Fruit fly (Drosophila melanogaster) whole organism, embryonic: ENCODE data around the gene CG18675.

ENCODE experiments used
- Awh ChIP-seq: fragments of 200-800 bp; sonication (Bioruptor generic); IDR thresholded peaks from 2 replicates; pipeline ENCODE4, ENCODE4 v1.3.6; 2022; ENCODE audit warnings: missing biosample characterization, missing genetic modification characterization
- B-H2 ChIP-seq: fragments of 200-800 bp; sonication (Bioruptor generic); optimal IDR thresholded peaks from 2 replicates; lab custom pipeline; 2018; ENCODE audit warnings: missing biosample characterization, mild to moderate bottlenecking, missing genetic modification characterization
- CG10267 ChIP-seq: fragments of 200-800 bp; sonication (Bioruptor generic); optimal IDR thresholded peaks from 2 replicates; lab custom pipeline; 2018; ENCODE audit warnings: missing biosample characterization, mild to moderate bottlenecking, missing genetic modification characterization, moderate library complexity
- CG10543 ChIP-seq: fragments of 200-800 bp; sonication (Bioruptor generic); optimal IDR thresholded peaks from 3 replicates; lab custom pipeline; 2017; ENCODE audit warnings: missing biosample characterization, mild to moderate bottlenecking, missing genetic modification characterization, moderate library complexity
- CG11456 ChIP-seq: fragments of 200-800 bp; sonication (Bioruptor generic); IDR thresholded peaks from 3 replicates; pipeline ENCODE4 v1.3.6; 2022; ENCODE audit warnings: missing biosample characterization, missing genetic modification characterization
- CG11560 ChIP-seq: fragments of 200-800 bp; sonication (Bioruptor generic); IDR thresholded peaks from 3 replicates; pipeline ENCODE4 v1.3.6; 2022; ENCODE audit warnings: missing biosample characterization, missing genetic modification characterization
- CG12104 ChIP-seq: fragments of 200-800 bp; sonication (Bioruptor generic); optimal IDR thresholded peaks from 3 replicates; lab custom pipeline; 2016; ENCODE audit warnings: missing biosample characterization, missing genetic modification characterization
- CG12659 ChIP-seq: fragments of 200-800 bp; sonication (Bioruptor generic); optimal IDR thresholded peaks from 3 replicates; lab custom pipeline; 2017; ENCODE audit warnings: mild to moderate bottlenecking, missing biosample characterization, missing genetic modification reagents, missing genetic modification characterization
- CG12769 ChIP-seq: fragments of 200-800 bp; sonication (Bioruptor generic); optimal IDR thresholded peaks from 2 replicates; lab custom pipeline; 2019; ENCODE audit warnings: missing biosample characterization, mild to moderate bottlenecking, missing genetic modification characterization, moderate library complexity
- CG12942 ChIP-seq: fragments of 200-800 bp; sonication (Bioruptor generic); optimal IDR thresholded peaks from 3 replicates; lab custom pipeline; 2016; ENCODE audit warnings: missing biosample characterization, missing genetic modification characterization
- CG13287 ChIP-seq: fragments of 200-800 bp; sonication (Bioruptor generic); IDR thresholded peaks from 2 replicates; pipeline ENCODE4 v1.3.6; 2022; ENCODE audit warnings: missing biosample characterization, missing genetic modification characterization; ENCODE audit not compliant: partially characterized antibody
- CG14441 ChIP-seq: fragments of 200-800 bp; sonication (Bioruptor generic); IDR thresholded peaks from 2 replicates; pipeline ENCODE4 v1.3.6; 2022; ENCODE audit warnings: missing biosample characterization, missing genetic modification characterization
- CG16813 ChIP-seq: fragments of 200-800 bp; sonication (Bioruptor generic); IDR thresholded peaks from 3 replicates; pipeline ENCODE4 v1.3.6; 2022; ENCODE audit warnings: missing biosample characterization, missing genetic modification characterization; ENCODE audit not compliant: partially characterized antibody
- CG32772 ChIP-seq: fragments of 200-800 bp; sonication (Bioruptor generic); IDR thresholded peaks from 2 replicates; pipeline ENCODE4 v1.3.6; 2022; ENCODE audit warnings: missing biosample characterization, missing genetic modification characterization
- CG8089 ChIP-seq: fragments of 200-800 bp; sonication (Bioruptor generic); optimal IDR thresholded peaks from 3 replicates; lab custom pipeline; 2016; ENCODE audit warnings: missing biosample characterization, missing genetic modification characterization
- CG8944 ChIP-seq: fragments of 200-800 bp; sonication (Bioruptor generic); optimal IDR thresholded peaks from 3 replicates; lab custom pipeline; 2016; ENCODE audit warnings: missing biosample characterization, missing genetic modification characterization
- CG9797 ChIP-seq: fragments of 200-800 bp; sonication (Bioruptor generic); optimal IDR thresholded peaks from 3 replicates; lab custom pipeline; 2018; ENCODE audit warnings: missing biosample characterization, mild to moderate bottlenecking, missing genetic modification characterization
- CG9932 ChIP-seq: fragments of 200-800 bp; sonication (Bioruptor generic); IDR thresholded peaks from 2 replicates; pipeline ENCODE4 v1.3.6; 2022; ENCODE audit warnings: missing biosample characterization, missing genetic modification characterization
- Dfd ChIP-seq, 2 experiments: fragments of >200 bp; optimal IDR thresholded peaks; 2 replicates each; lab custom pipeline; 2017; ENCODE audit warnings: missing biosample characterization in 2 of 2, missing genetic modification characterization in 2 of 2
- E2f2 ChIP-seq: fragments of 200-800 bp; sonication (Bioruptor generic); IDR thresholded peaks from 2 replicates; pipeline ENCODE4 v1.3.6; 2022; ENCODE audit warnings: missing biosample characterization, missing genetic modification characterization
- Fer1 ChIP-seq: fragments of 200-800 bp; sonication (Bioruptor generic); optimal IDR thresholded peaks from 2 replicates; lab custom pipeline; 2017; ENCODE audit warnings: missing biosample characterization, mild to moderate bottlenecking, missing genetic modification characterization
- HLHmδ ChIP-seq: fragments of 200-800 bp; sonication (Bioruptor generic); optimal IDR thresholded peaks from 2 replicates; lab custom pipeline; 2018; ENCODE audit warnings: missing biosample characterization, mild to moderate bottlenecking, missing genetic modification characterization, moderate library complexity
- Hey ChIP-seq: fragments of 200-800 bp; sonication (Bioruptor generic); optimal IDR thresholded peaks from 3 replicates; lab custom pipeline; 2018; ENCODE audit warnings: missing biosample characterization, mild to moderate bottlenecking, missing genetic modification characterization
- Hr3 ChIP-seq: fragments of 200-800 bp; sonication (Bioruptor generic); optimal IDR thresholded peaks from 3 replicates; lab custom pipeline; 2016; ENCODE audit warnings: missing biosample characterization, missing genetic modification characterization
- Max ChIP-seq: fragments of 200-800 bp; sonication (Bioruptor generic); optimal IDR thresholded peaks from 2 replicates; lab custom pipeline; 2016; ENCODE audit warnings: missing biosample characterization, mild to moderate bottlenecking, missing genetic modification characterization
- Pdp1 ChIP-seq, 2 experiments: fragments of 200-800 bp; sonication (Bioruptor generic); optimal IDR thresholded peaks; 3 replicates each; lab custom pipeline; 2016; ENCODE audit warnings: missing biosample characterization in 2 of 2, missing genetic modification characterization in 2 of 2, mild to moderate bottlenecking in 1 of 2, moderate library complexity in 1 of 2
- Poxn ChIP-seq: fragments of 200-800 bp; sonication (Bioruptor generic); IDR thresholded peaks from 2 replicates; pipeline ENCODE4 v1.3.6; 2022; ENCODE audit warnings: missing biosample characterization, missing genetic modification characterization
- Sox102F ChIP-seq: fragments of 200-800 bp; sonication (Bioruptor generic); optimal IDR thresholded peaks from 2 replicates; lab custom pipeline; 2018; ENCODE audit warnings: missing biosample characterization, mild to moderate bottlenecking, missing genetic modification characterization, moderate library complexity
- aop ChIP-seq: fragments of 200-800 bp; sonication (Bioruptor generic); IDR thresholded peaks from 2 replicates; pipeline ENCODE4 v1.3.6; 2022; ENCODE audit warnings: missing biosample characterization, missing genetic modification characterization
- cad ChIP-seq: fragments of >200 bp; optimal IDR thresholded peaks from 2 replicates; lab custom pipeline; 2017; ENCODE audit warnings: missing biosample characterization, missing genetic modification characterization
- cato ChIP-seq: fragments of 200-800 bp; sonication (Bioruptor generic); optimal IDR thresholded peaks from 2 replicates; lab custom pipeline; 2016; ENCODE audit warnings: missing biosample characterization, missing genetic modification characterization, borderline replicate concordance
- caup ChIP-seq: fragments of 200-800 bp; sonication (Bioruptor generic); optimal IDR thresholded peaks from 3 replicates; lab custom pipeline; 2017; ENCODE audit warnings: missing biosample characterization, mild to moderate bottlenecking, missing genetic modification characterization, moderate library complexity; ENCODE audit not compliant: severe bottlenecking
- chinmo ChIP-seq: fragments of 200-800 bp; sonication (Bioruptor generic); IDR thresholded peaks from 4 replicates; pipeline ENCODE4 v1.3.6; 2022; ENCODE audit warnings: missing biosample characterization, missing genetic modification characterization; ENCODE audit not compliant: partially characterized antibody
- disco-r ChIP-seq: fragments of 200-800 bp; sonication (Bioruptor generic); optimal IDR thresholded peaks from 2 replicates; lab custom pipeline; 2016; ENCODE audit warnings: missing biosample characterization, missing genetic modification characterization
- emc ChIP-seq: fragments of 200-800 bp; sonication (Bioruptor generic); optimal IDR thresholded peaks from 2 replicates; lab custom pipeline; 2016; ENCODE audit warnings: missing biosample characterization, missing genetic modification characterization
- fd96Cb ChIP-seq: fragments of 200-800 bp; sonication (Bioruptor generic); optimal IDR thresholded peaks from 2 replicates; lab custom pipeline; 2018; ENCODE audit warnings: missing biosample characterization, mild to moderate bottlenecking, missing genetic modification characterization, moderate library complexity
- fu2 ChIP-seq: fragments of 200-800 bp; sonication (Bioruptor generic); optimal IDR thresholded peaks from 2 replicates; lab custom pipeline; 2016; ENCODE audit warnings: missing biosample characterization, missing genetic modification characterization
- gsb ChIP-seq: fragments of 200-800 bp; sonication (Bioruptor generic); IDR thresholded peaks from 2 replicates; pipeline ENCODE4 v1.3.6; 2022; ENCODE audit warnings: missing biosample characterization, missing genetic modification characterization
- ham ChIP-seq: fragments of 200-800 bp; sonication (Bioruptor generic); IDR thresholded peaks from 2 replicates; pipeline ENCODE4 v1.3.6; 2022; ENCODE audit warnings: missing biosample characterization, missing genetic modification characterization
- jigr1 ChIP-seq: fragments of 200-800 bp; sonication (Bioruptor generic); IDR thresholded peaks from 3 replicates; pipeline ENCODE4 v1.3.6; 2022; ENCODE audit warnings: missing biosample characterization, missing genetic modification characterization
- odd ChIP-seq: fragments of 200-800 bp; sonication (Bioruptor generic); optimal IDR thresholded peaks from 2 replicates; lab custom pipeline; 2017; ENCODE audit warnings: missing biosample characterization, mild to moderate bottlenecking, missing genetic modification characterization
- org-1 ChIP-seq: fragments of 200-800 bp; sonication (Bioruptor generic); optimal IDR thresholded peaks from 2 replicates; lab custom pipeline; 2017; ENCODE audit warnings: missing biosample characterization, missing genetic modification characterization
- otp ChIP-seq: fragments of 200-800 bp; sonication (Bioruptor generic); IDR thresholded peaks from 3 replicates; pipeline ENCODE4, ENCODE4 v1.3.6; 2022; ENCODE audit warnings: missing biosample characterization, missing genetic modification characterization
- peb ChIP-seq: fragments of 200-800 bp; sonication (Bioruptor generic); IDR thresholded peaks from 2 replicates; pipeline ENCODE4 v1.3.6; 2022; ENCODE audit warnings: missing biosample characterization, missing genetic modification characterization
- psq ChIP-seq: fragments of 200-800 bp; sonication (Bioruptor generic); optimal IDR thresholded peaks from 2 replicates; lab custom pipeline; 2017; ENCODE audit warnings: missing biosample characterization, missing genetic modification characterization
- rib ChIP-seq: fragments of 200-800 bp; sonication (Bioruptor generic); IDR thresholded peaks from 2 replicates; pipeline ENCODE4 v1.3.6; 2022; ENCODE audit warnings: missing biosample characterization, missing genetic modification characterization
- sd ChIP-seq: fragments of 200-800 bp; sonication (Bioruptor generic); optimal IDR thresholded peaks from 3 replicates; lab custom pipeline; 2018; ENCODE audit warnings: missing biosample characterization, mild to moderate bottlenecking, missing genetic modification characterization, moderate library complexity
- tio ChIP-seq: fragments of 200-800 bp; sonication (Bioruptor generic); optimal IDR thresholded peaks from 2 replicates; lab custom pipeline; 2017; ENCODE audit warnings: missing biosample characterization, missing genetic modification characterization, inconsistent platforms
- toy ChIP-seq: fragments of 200-800 bp; sonication (Bioruptor generic); IDR thresholded peaks from 2 replicates; pipeline ENCODE4 v1.3.6; 2022; ENCODE audit warnings: missing biosample characterization, missing genetic modification characterization
- twi ChIP-seq: fragments of 200-800 bp; optimal IDR thresholded peaks from 2 replicates; lab custom pipeline; 2019; ENCODE audit warnings: missing biosample characterization, mild to moderate bottlenecking, missing genetic modification characterization, moderate library complexity

Gene CG18675

DNA sequence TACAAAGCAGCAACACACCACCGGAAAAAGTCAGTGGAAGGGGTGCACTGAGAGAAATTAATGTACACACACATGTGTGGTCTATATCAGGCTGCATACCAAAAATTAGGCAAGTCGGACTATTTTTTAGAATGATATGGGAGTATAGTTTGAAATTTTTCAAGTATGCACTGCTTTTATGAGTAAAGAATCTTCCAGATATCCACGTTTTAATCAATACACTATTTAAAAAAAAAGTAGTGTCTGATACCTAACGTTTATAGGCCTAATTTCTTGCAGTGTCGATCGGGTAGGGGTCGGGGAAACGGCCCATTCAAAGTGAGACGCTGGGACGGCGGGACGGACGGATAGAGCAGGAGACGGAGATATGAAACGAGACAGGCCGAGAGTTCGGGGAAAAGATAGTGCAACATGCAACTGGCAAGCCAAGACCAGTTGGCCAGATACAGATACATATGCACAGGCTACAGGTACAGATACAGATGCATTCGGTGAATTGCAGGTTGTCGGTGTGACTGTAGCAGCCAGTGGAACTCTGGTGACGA lies 56.7 kb downstream of the CG18675 start (continued):
- TF ChIP-seq peb (peak; percentile 92), Sox102F (GFP tag; lab: Kevin White, UChicago) (peak; percentile 96), twi (peak; percentile 90), rib (no peak), Poxn (no peak), disco-r (GFP tag; lab: Kevin White, UChicago) (peak; percentile 78), Dfd (GFP tag; optimal IDR thresholded peaks at IDR 0.05; lab: Kevin White, UChicago) (no peak), fd96Cb (tag; lab: Kevin White, UChicago) (peak; percentile 97), Max (GFP tag; lab: Kevin White, UChicago) (peak; percentile 83), B-H2 (GFP tag; lab: Kevin White, UChicago) (no peak), jigr1 (GFP tag; lab: Robert Waterston, UW) (peak; percentile 89), CG9932 (GFP tag; lab: Robert Waterston, UW) (no peak), ham (GFP tag; lab: Robert Waterston, UW) (no peak), CG12942 (GFP tag; lab: Kevin White, UChicago) (peak; percentile 91), cato (GFP tag; lab: Kevin White, UChicago) (peak; percentile 91), aop (peak; percentile 73; the same call in 1 of the 2 replicates), caup (GFP tag; lab: Kevin White, UChicago) (peak; percentile 66), E2f2 (GFP tag; lab: Robert Waterston, UW) (peak; percentile 67; the same call in 1 of the 2 replicates), cad (GFP tag; lab: Kevin White, UChicago) (no peak), CG11456 (GFP tag; lab: Robert Waterston, UW) (peak; percentile 76), CG9797 (GFP tag; lab: Kevin White, UChicago) (peak; percentile 42), fu2 (GFP tag; lab: Kevin White, UChicago) (peak; percentile 68), CG13287 (no peak), HLHmδ (peak; percentile 11), sd (tag; lab: Kevin White, UChicago) (peak; percentile 51), CG11560 (tag; lab: Robert Waterston, UW) (peak; percentile 68; the same call in 2 of the 3 replicates), toy (GFP tag; lab: Robert Waterston, UW) (no peak), tio (peak; percentile 93), CG10543 (GFP tag; lab: Kevin White, UChicago) (peak; percentile 82), Hey (tag; lab: Kevin White, UChicago) (peak; percentile 38), Hr3 (GFP tag; lab: Kevin White, UChicago) (peak; percentile 94), chinmo (GFP tag; lab: Robert Waterston, UW) (no peak), CG32772 (GFP tag; lab: Robert Waterston, UW) (peak; percentile 87), psq (GFP tag; lab: Kevin White, UChicago) (peak; percentile 77), Fer1 (GFP tag; lab: Kevin White, UChicago) (peak; percentile 81), CG12659 (GFP tag; lab: Kevin White, UChicago) (peak; percentile 90), otp (GFP tag; lab: Robert Waterston, UW) (peak; percentile 91), CG16813 (GFP tag; lab: Robert Waterston, UW) (no peak), CG12104 (GFP tag; lab: Kevin White, UChicago) (peak; percentile 85), CG10267 (tag; lab: Kevin White, UChicago) (peak; percentile 93), gsb (GFP tag; lab: Robert Waterston, UW) (0 out of 2 replicates have a peak, but pooled peaks have one; percentile 36), Awh (GFP tag; lab: Robert Waterston, UW) (peak; percentile 76; the same call in 1 of the 2 replicates), Pdp1 (GFP tag; optimal IDR thresholded peaks at IDR 0.05; lab: Kevin White, UChicago) (peak; percentile 90), odd (peak; percentile 91), CG12769 (tag; lab: Kevin White, UChicago) (peak; percentile 79), emc (GFP tag; lab: Kevin White, UChicago) (peak; percentile 62), CG14441 (GFP tag; lab: Robert Waterston, UW) (peak; percentile 83), CG8089 (GFP tag; lab: Kevin White, UChicago) (peak; percentile 94), org-1 (GFP tag; lab: Kevin White, UChicago) (peak; percentile 92), CG8944 (GFP tag; lab: Kevin White, UChicago) (peak; percentile 94)
